Fruit fly (Drosophila melanogaster) whole organism, embryonic: Measurements from ENCODE around the gene eys.

Source experiments
- Ada2b ChIP-seq: fragments of 200-800 bp; sonication (Bioruptor generic); IDR thresholded peaks from 2 replicates; pipeline ENCODE4 v1.3.6; 2022; ENCODE audit warnings: missing biosample characterization, missing genetic modification characterization
- Blimp-1 ChIP-seq: fragments of 200-800 bp; sonication (Bioruptor generic); optimal IDR thresholded peaks from 3 replicates; lab custom pipeline; 2018; ENCODE audit warnings: missing biosample characterization, missing genetic modification characterization, mild to moderate bottlenecking, moderate library complexity, missing genetic modification reagents
- CG10267 ChIP-seq: fragments of 200-800 bp; sonication (Bioruptor generic); optimal IDR thresholded peaks from 2 replicates; lab custom pipeline; 2018; ENCODE audit warnings: missing biosample characterization, mild to moderate bottlenecking, missing genetic modification characterization, moderate library complexity
- CG10366 ChIP-seq: fragments of 200-800 bp; sonication (Bioruptor generic); IDR thresholded peaks from 2 replicates; pipeline ENCODE4 v1.3.6; 2022; ENCODE audit warnings: missing biosample characterization, missing genetic modification characterization
- CG10462 ChIP-seq: fragments of 200-800 bp; sonication (Bioruptor generic); optimal IDR thresholded peaks from 2 replicates; lab custom pipeline; 2016; ENCODE audit warnings: missing biosample characterization, missing genetic modification characterization
- CG10543 ChIP-seq: fragments of 200-800 bp; sonication (Bioruptor generic); optimal IDR thresholded peaks from 3 replicates; lab custom pipeline; 2017; ENCODE audit warnings: missing biosample characterization, mild to moderate bottlenecking, missing genetic modification characterization, moderate library complexity
- CG11085 ChIP-seq: fragments of 200-800 bp; sonication (Bioruptor generic); IDR thresholded peaks from 2 replicates; pipeline ENCODE4 v1.3.6; 2022; ENCODE audit warnings: missing biosample characterization, missing genetic modification characterization
- CG11723 ChIP-seq: fragments of 200-800 bp; sonication (Bioruptor generic); optimal IDR thresholded peaks from 2 replicates; lab custom pipeline; 2017; ENCODE audit warnings: missing biosample characterization, mild to moderate bottlenecking, missing genetic modification characterization
- CG12659 ChIP-seq: fragments of 200-800 bp; sonication (Bioruptor generic); optimal IDR thresholded peaks from 3 replicates; lab custom pipeline; 2017; ENCODE audit warnings: mild to moderate bottlenecking, missing biosample characterization, missing genetic modification reagents, missing genetic modification characterization
- CG12769 ChIP-seq: fragments of 200-800 bp; sonication (Bioruptor generic); optimal IDR thresholded peaks from 2 replicates; lab custom pipeline; 2019; ENCODE audit warnings: missing biosample characterization, mild to moderate bottlenecking, missing genetic modification characterization, moderate library complexity
- CG14050 ChIP-seq: fragments of 200-800 bp; sonication (Bioruptor generic); IDR thresholded peaks from 3 replicates; pipeline ENCODE4 v1.3.6; 2022; ENCODE audit warnings: missing biosample characterization, missing genetic modification characterization
- CG15073 ChIP-seq: fragments of 200-800 bp; sonication (Bioruptor generic); optimal IDR thresholded peaks from 2 replicates; lab custom pipeline; 2016; ENCODE audit warnings: missing biosample characterization, missing genetic modification characterization
- CG17612 ChIP-seq: fragments of 200-800 bp; sonication (Bioruptor generic); IDR thresholded peaks from 2 replicates; pipeline ENCODE4 v1.3.6; 2022; ENCODE audit warnings: missing biosample characterization, missing genetic modification characterization
- CG2712 ChIP-seq: fragments of 200-800 bp; optimal IDR thresholded peaks from 3 replicates; lab custom pipeline; 2019; ENCODE audit warnings: missing biosample characterization, mild to moderate bottlenecking, missing genetic modification characterization, moderate library complexity
- CG31388 ChIP-seq: fragments of 200-800 bp; sonication (Bioruptor generic); optimal IDR thresholded peaks from 2 replicates; lab custom pipeline; 2016; ENCODE audit warnings: missing biosample characterization, missing genetic modification characterization
- CG33213 ChIP-seq: fragments of 200-800 bp; sonication (Bioruptor generic); optimal IDR thresholded peaks from 3 replicates; lab custom pipeline; 2016; ENCODE audit warnings: missing biosample characterization, missing genetic modification characterization
- CG3407 ChIP-seq: fragments of 200-800 bp; sonication (Bioruptor generic); optimal IDR thresholded peaks from 2 replicates; lab custom pipeline; 2018; ENCODE audit warnings: missing biosample characterization, mild to moderate bottlenecking, missing genetic modification characterization
- CG34224 ChIP-seq: fragments of 200-800 bp; sonication (Bioruptor generic); IDR thresholded peaks from 3 replicates; pipeline ENCODE4 v1.3.6; 2022; ENCODE audit warnings: missing biosample characterization, missing genetic modification characterization; ENCODE audit not compliant: partially characterized antibody
- CG4328 ChIP-seq: fragments of 200-800 bp; sonication (Bioruptor generic); optimal IDR thresholded peaks from 3 replicates; lab custom pipeline; 2017; ENCODE audit warnings: missing biosample characterization, missing genetic modification reagents, missing genetic modification characterization
- CG4617 ChIP-seq: fragments of 200-800 bp; sonication (Bioruptor generic); optimal IDR thresholded peaks from 3 replicates; lab custom pipeline; 2016; ENCODE audit warnings: missing biosample characterization, missing genetic modification characterization, borderline replicate concordance
- CG4854 ChIP-seq: fragments of 200-800 bp; sonication (Bioruptor generic); optimal IDR thresholded peaks from 2 replicates; lab custom pipeline; 2016; ENCODE audit warnings: missing biosample characterization, missing genetic modification characterization, inconsistent platforms
- CG5245 ChIP-seq: fragments of 200-800 bp; sonication (Bioruptor generic); optimal IDR thresholded peaks from 3 replicates; lab custom pipeline; 2016; ENCODE audit warnings: missing biosample characterization, missing genetic modification characterization
- CG9215 ChIP-seq: fragments of 200-800 bp; sonication (Bioruptor generic); IDR thresholded peaks from 2 replicates; pipeline ENCODE4 v1.3.6; 2022; ENCODE audit warnings: missing biosample characterization, missing genetic modification characterization
- CG9876 ChIP-seq: fragments of 200-800 bp; sonication (Bioruptor generic); optimal IDR thresholded peaks from 2 replicates; lab custom pipeline; 2016; ENCODE audit warnings: missing biosample characterization, missing genetic modification characterization
- CTCF ChIP-seq: fragments of 200-800 bp; sonication (Bioruptor generic); optimal IDR thresholded peaks from 2 replicates; lab custom pipeline; 2017; ENCODE audit warnings: missing biosample characterization, mild to moderate bottlenecking, missing genetic modification characterization, moderate library complexity
- D19B ChIP-seq: fragments of 200-800 bp; sonication (Bioruptor generic); optimal IDR thresholded peaks from 2 replicates; lab custom pipeline; 2017; ENCODE audit warnings: missing biosample characterization, mild to moderate bottlenecking, missing genetic modification characterization
- Dbx ChIP-seq: fragments of 200-800 bp; sonication (Bioruptor generic); IDR thresholded peaks from 3 replicates; pipeline ENCODE4 v1.3.6; 2022; ENCODE audit warnings: missing biosample characterization, missing genetic modification characterization
- HLH3B ChIP-seq: fragments of 200-800 bp; sonication (Bioruptor generic); IDR thresholded peaks from 2 replicates; pipeline ENCODE4 v1.3.6; 2022; ENCODE audit warnings: missing biosample characterization, missing genetic modification characterization
- Hand ChIP-seq: fragments of 200-800 bp; sonication (Bioruptor generic); optimal IDR thresholded peaks from 2 replicates; lab custom pipeline; 2017; ENCODE audit warnings: mild to moderate bottlenecking, missing biosample characterization, missing genetic modification reagents, missing genetic modification characterization
- Hey ChIP-seq: fragments of 200-800 bp; sonication (Bioruptor generic); optimal IDR thresholded peaks from 3 replicates; lab custom pipeline; 2018; ENCODE audit warnings: missing biosample characterization, mild to moderate bottlenecking, missing genetic modification characterization
- Hr39 ChIP-seq: fragments of >200 bp; optimal IDR thresholded peaks from 2 replicates; lab custom pipeline; 2017
- Myb ChIP-seq: fragments of 200-800 bp; sonication (Bioruptor generic); optimal IDR thresholded peaks from 2 replicates; lab custom pipeline; 2016; ENCODE audit warnings: missing biosample characterization, missing genetic modification characterization
- Nf-YA ChIP-seq: fragments of 200-800 bp; sonication (Bioruptor generic); IDR thresholded peaks from 2 replicates; pipeline ENCODE4 v1.3.6; 2022; ENCODE audit warnings: missing biosample characterization, missing genetic modification characterization
- Usf ChIP-seq: fragments of 200-800 bp; sonication (Bioruptor generic); optimal IDR thresholded peaks from 2 replicates; lab custom pipeline; 2017; ENCODE audit warnings: missing genotype, missing biosample characterization, missing genetic modification characterization
- ac ChIP-seq: fragments of 200-800 bp; sonication (Bioruptor generic); optimal IDR thresholded peaks from 3 replicates; lab custom pipeline; 2017; ENCODE audit warnings: missing biosample characterization, mild to moderate bottlenecking, missing genetic modification characterization
- ap ChIP-seq: fragments of 200-800 bp; sonication (Bioruptor generic); IDR thresholded peaks from 2 replicates; pipeline ENCODE4 v1.3.6; 2022; ENCODE audit warnings: missing biosample characterization, missing genetic modification characterization
- ase ChIP-seq: fragments of 200-800 bp; sonication (Bioruptor generic); IDR thresholded peaks from 3 replicates; pipeline ENCODE4 v1.3.6; 2022; ENCODE audit warnings: missing biosample characterization, missing genetic modification characterization
- bowl ChIP-seq: fragments of 200-800 bp; sonication (Bioruptor generic); IDR thresholded peaks from 2 replicates; pipeline ENCODE4 v1.3.6; 2022; ENCODE audit warnings: missing biosample characterization, missing genetic modification characterization
- chif ChIP-seq, 2 experiments: fragments of 200-800 bp; sonication (Bioruptor generic); optimal IDR thresholded peaks; 3 replicates each; lab custom pipeline; 2016; ENCODE audit warnings: missing biosample characterization in 2 of 2, missing genetic modification characterization in 2 of 2
- chm ChIP-seq: fragments of 200-800 bp; sonication (Bioruptor generic); IDR thresholded peaks from 2 replicates; pipeline ENCODE4 v1.3.6; 2022; ENCODE audit warnings: missing biosample characterization, missing genetic modification characterization
- disco-r ChIP-seq: fragments of 200-800 bp; sonication (Bioruptor generic); optimal IDR thresholded peaks from 2 replicates; lab custom pipeline; 2016; ENCODE audit warnings: missing biosample characterization, missing genetic modification characterization
- ewg ChIP-seq: fragments of 200-800 bp; sonication (Bioruptor generic); optimal IDR thresholded peaks from 3 replicates; lab custom pipeline; 2017; ENCODE audit warnings: mild to moderate bottlenecking, missing biosample characterization, missing genetic modification reagents, missing genetic modification characterization
- fd3F ChIP-seq: fragments of 200-800 bp; sonication (Bioruptor generic); optimal IDR thresholded peaks from 2 replicates; lab custom pipeline; 2018; ENCODE audit warnings: missing biosample characterization, mild to moderate bottlenecking, missing genetic modification characterization, moderate library complexity
- ham ChIP-seq: fragments of 200-800 bp; sonication (Bioruptor generic); IDR thresholded peaks from 2 replicates; pipeline ENCODE4 v1.3.6; 2022; ENCODE audit warnings: missing biosample characterization, missing genetic modification characterization
- insv ChIP-seq, 2 experiments: fragments of 200-800 bp; sonication (Bioruptor generic); optimal IDR thresholded peaks; 3 replicates each; lab custom pipeline; 2016 to 2018; ENCODE audit warnings: missing biosample characterization in 2 of 2, missing genetic modification characterization in 2 of 2
- kah ChIP-seq: fragments of 200-800 bp; sonication (Bioruptor generic); optimal IDR thresholded peaks from 2 replicates; lab custom pipeline; 2018; ENCODE audit warnings: missing biosample characterization, mild to moderate bottlenecking, missing genetic modification characterization
- luna ChIP-seq: fragments of 200-800 bp; sonication (Bioruptor generic); optimal IDR thresholded peaks from 2 replicates; lab custom pipeline; 2016; ENCODE audit warnings: missing biosample characterization, missing genetic modification characterization
- nerfin-1 ChIP-seq: fragments of 200-800 bp; sonication (Bioruptor generic); optimal IDR thresholded peaks from 3 replicates; lab custom pipeline; 2019; ENCODE audit warnings: missing biosample characterization, mild to moderate bottlenecking, missing genetic modification characterization, moderate library complexity
- pros ChIP-seq: fragments of 200-800 bp; sonication (Bioruptor generic); optimal IDR thresholded peaks from 3 replicates; lab custom pipeline; 2019; ENCODE audit warnings: missing biosample characterization, mild to moderate bottlenecking, missing genetic modification characterization, moderate library complexity
- unc-4 ChIP-seq: fragments of 200-800 bp; sonication (Bioruptor generic); IDR thresholded peaks from 2 replicates; pipeline ENCODE4 v1.3.6; 2022; ENCODE audit warnings: missing biosample characterization, missing genetic modification characterization; ENCODE audit not compliant: partially characterized antibody

The eys gene

dm6 chr2L:2375655-2376417 lies 64.4 kb downstream of the eys start, which contains the start of gene Atxn7 (continued):
- TF ChIP-seq Usf (GFP tag; lab: Kevin White, UChicago) (peak; percentile 20), CG14050 (GFP tag; lab: Robert Waterston, UW) (peak; percentile 55; the same call in 2 of the 3 replicates), CG12769 (tag; lab: Kevin White, UChicago) (peak; percentile 28), chm (GFP tag; lab: Robert Waterston, UW) (peak; percentile 90), Ada2b (GFP tag; lab: Robert Waterston, UW) (peak; percentile 42; the same call in 1 of the 2 replicates), CG2712 (tag; lab: Kevin White, UChicago) (peak; percentile 55), CG15073 (GFP tag; lab: Kevin White, UChicago) (no peak), ase (GFP tag; lab: Robert Waterston, UW) (peak; percentile 63; the same call in 1 of the 3 replicates), bowl (GFP tag; lab: Robert Waterston, UW) (no peak), ewg (GFP tag; lab: Kevin White, UChicago) (peak; percentile 97), Myb (peak; percentile 53), Nf-YA (GFP tag; lab: Robert Waterston, UW) (0 out of 2 replicates have a peak, but pooled peaks have one; percentile 11), CG11723 (GFP tag; lab: Kevin White, UChicago) (peak; percentile 44), CG10366 (peak; percentile 58), CG10543 (GFP tag; lab: Kevin White, UChicago) (peak; percentile 61), Hey (peak; percentile 47), CG9876 (GFP tag; lab: Kevin White, UChicago) (peak; percentile 42), Dbx (GFP tag; lab: Robert Waterston, UW) (peak; percentile 56; the same call in 2 of the 3 replicates), pros (no peak), Blimp-1 (peak; percentile 41), CG5245 (GFP tag; lab: Kevin White, UChicago) (peak; percentile 26), ham (no peak), CG12659 (GFP tag; lab: Kevin White, UChicago) (peak; percentile 79), CG4854 (GFP tag; lab: Kevin White, UChicago) (peak; percentile 73), Hr39 (no peak), insv (GFP tag; optimal IDR thresholded peaks at IDR 0.05; lab: Kevin White, UChicago) (peak in 1 of 2 experiments; percentile 41), ac (GFP tag; lab: Kevin White, UChicago) (peak; percentile 72), luna (GFP tag; lab: Kevin White, UChicago) (no peak), CG33213 (GFP tag; lab: Kevin White, UChicago) (peak; percentile 83), disco-r (GFP tag; lab: Kevin White, UChicago) (peak; percentile 33), ap (GFP tag; lab: Robert Waterston, UW) (peak; percentile 61), CG31388 (GFP tag; lab: Kevin White, UChicago) (no peak), nerfin-1 (tag; lab: Kevin White, UChicago) (peak; percentile 58), fd3F (peak; percentile 39), CG4328 (GFP tag; lab: Kevin White, UChicago) (peak; percentile 66), kah (GFP tag; lab: Kevin White, UChicago) (peak; percentile 90), CG10267 (peak; percentile 67), CG9215 (GFP tag; lab: Robert Waterston, UW) (no peak), CG17612 (GFP tag; lab: Robert Waterston, UW) (no peak; the same call in 1 of the 2 replicates), CG3407 (GFP tag; lab: Kevin White, UChicago) (peak; percentile 69), CG11085 (GFP tag; lab: Robert Waterston, UW) (no peak), CG10462 (GFP tag; lab: Kevin White, UChicago) (peak; percentile 57), chif (GFP tag; optimal IDR thresholded peaks at IDR 0.05; lab: Kevin White, UChicago) (peak; percentile 37 to 52), CG34224 (GFP tag; lab: Robert Waterston, UW) (peak; percentile 97), unc-4 (GFP tag; lab: Robert Waterston, UW) (peak; percentile 88), CTCF (peak; percentile 9), CG4617 (GFP tag; lab: Kevin White, UChicago) (peak; percentile 97), D19B (GFP tag; lab: Kevin White, UChicago) (no peak), HLH3B (peak; percentile 59; the same call in 1 of the 2 replicates), Hand (GFP tag; lab: Kevin White, UChicago) (no peak)
